Fruit fly (Drosophila melanogaster) Kc167 (cell line): ENCODE results near the gene plh.

Experiments
- Myc ChIP-seq: fragments of >200 bp; optimal IDR thresholded peaks from 2 replicates; lab custom pipeline; 2017; ENCODE audit warnings: missing external identifiers
- Sin3A ChIP-seq: fragments of >200 bp; optimal IDR thresholded peaks from 2 replicates; lab custom pipeline; 2018; ENCODE audit warnings: missing external identifiers
- insv ChIP-seq: fragments of >200 bp; optimal IDR thresholded peaks from 3 replicates; lab custom pipeline; 2018; ENCODE audit warnings: missing external identifiers
- psq ChIP-seq: fragments of >200 bp; optimal IDR thresholded peaks from 2 replicates; lab custom pipeline; 2017; ENCODE audit warnings: missing external identifiers

DNA sequence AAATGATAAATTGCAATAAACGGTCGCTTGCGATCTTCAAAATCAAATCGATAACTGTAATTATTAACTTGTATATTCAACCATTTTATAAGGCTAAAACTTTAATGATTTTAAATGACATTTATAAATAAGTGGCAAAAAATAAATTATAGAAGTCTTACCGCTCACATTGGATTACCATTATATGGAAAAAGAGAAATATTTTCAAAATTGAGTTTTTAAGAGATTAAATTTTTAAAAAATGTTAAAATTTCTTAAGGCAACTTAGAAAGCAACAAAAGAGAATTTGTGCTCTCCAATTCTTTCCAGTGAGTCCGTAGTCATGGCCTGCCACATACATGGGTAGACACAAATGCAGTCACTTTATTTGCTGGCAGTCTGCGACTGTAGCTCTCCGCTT is 42.0 kb upstream of the plh start:
- TF ChIP-seq insv (lab: Kevin White, UChicago) (no peak), Sin3A (lab: Kevin White, UChicago) (no peak), Myc (lab: Kevin White, UChicago) (no peak), psq (lab: Kevin White, UChicago) (no peak)
